Fruit fly (Drosophila melanogaster) whole organism, embryonic: Measurements from ENCODE around the gene CG5910.

Experiments used
- Abd-B ChIP-seq: fragments of 200-800 bp; sonication (Bioruptor generic); optimal IDR thresholded peaks from 2 replicates; lab custom pipeline; 2018; ENCODE audit warnings: missing biosample characterization, mild to moderate bottlenecking, missing genetic modification characterization, moderate library complexity
- B-H2 ChIP-seq: fragments of 200-800 bp; sonication (Bioruptor generic); optimal IDR thresholded peaks from 2 replicates; lab custom pipeline; 2018; ENCODE audit warnings: missing biosample characterization, mild to moderate bottlenecking, missing genetic modification characterization
- CG11723 ChIP-seq: fragments of 200-800 bp; sonication (Bioruptor generic); optimal IDR thresholded peaks from 2 replicates; lab custom pipeline; 2017; ENCODE audit warnings: missing biosample characterization, mild to moderate bottlenecking, missing genetic modification characterization
- CG13287 ChIP-seq: fragments of 200-800 bp; sonication (Bioruptor generic); IDR thresholded peaks from 2 replicates; pipeline ENCODE4 v1.3.6; 2022; ENCODE audit warnings: missing biosample characterization, missing genetic modification characterization; ENCODE audit not compliant: partially characterized antibody
- CG13775 ChIP-seq: fragments of 200-800 bp; sonication (Bioruptor generic); optimal IDR thresholded peaks from 3 replicates; lab custom pipeline; 2017; ENCODE audit warnings: missing biosample characterization, mild to moderate bottlenecking, missing genetic modification characterization
- CG14014 ChIP-seq: fragments of 200-800 bp; sonication (Bioruptor generic); IDR thresholded peaks from 2 replicates; pipeline ENCODE4 v1.3.6; 2022; ENCODE audit warnings: missing biosample characterization, missing genetic modification characterization
- CG15269 ChIP-seq: fragments of 200-800 bp; sonication (Bioruptor generic); optimal IDR thresholded peaks from 2 replicates; lab custom pipeline; 2018; ENCODE audit warnings: missing biosample characterization, mild to moderate bottlenecking, missing genetic modification characterization, moderate library complexity
- CG16863 ChIP-seq: fragments of 200-800 bp; sonication (Bioruptor generic); optimal IDR thresholded peaks from 3 replicates; lab custom pipeline; 2016; ENCODE audit warnings: missing biosample characterization, missing genetic modification characterization
- CG17829 ChIP-seq: fragments of 200-800 bp; optimal IDR thresholded peaks from 2 replicates; lab custom pipeline; 2019; ENCODE audit warnings: missing biosample characterization, mild to moderate bottlenecking, missing genetic modification characterization, moderate library complexity
- CG18619 ChIP-seq: fragments of 200-800 bp; sonication (Bioruptor generic); optimal IDR thresholded peaks from 3 replicates; lab custom pipeline; 2017; ENCODE audit warnings: missing biosample characterization, mild to moderate bottlenecking, missing genetic modification characterization
- CG2199 ChIP-seq: fragments of 200-800 bp; sonication (Bioruptor generic); IDR thresholded peaks from 3 replicates; pipeline ENCODE4 v1.3.6; 2022; ENCODE audit warnings: missing biosample characterization, missing genetic modification characterization
- CG2712 ChIP-seq: fragments of 200-800 bp; optimal IDR thresholded peaks from 3 replicates; lab custom pipeline; 2019; ENCODE audit warnings: missing biosample characterization, mild to moderate bottlenecking, missing genetic modification characterization, moderate library complexity
- CG31388 ChIP-seq: fragments of 200-800 bp; sonication (Bioruptor generic); optimal IDR thresholded peaks from 2 replicates; lab custom pipeline; 2016; ENCODE audit warnings: missing biosample characterization, missing genetic modification characterization
- CG32767 ChIP-seq: fragments of 200-800 bp; sonication (Bioruptor generic); IDR thresholded peaks from 2 replicates; pipeline ENCODE4 v1.3.6; 2022; ENCODE audit warnings: missing biosample characterization, missing genetic modification characterization
- CG43689 ChIP-seq: fragments of 200-800 bp; sonication (Bioruptor generic); IDR thresholded peaks from 2 replicates; pipeline ENCODE4 v1.3.6; 2022; ENCODE audit warnings: missing biosample characterization, missing genetic modification characterization
- CG5245 ChIP-seq: fragments of 200-800 bp; sonication (Bioruptor generic); optimal IDR thresholded peaks from 3 replicates; lab custom pipeline; 2016; ENCODE audit warnings: missing biosample characterization, missing genetic modification characterization
- CG6254 ChIP-seq: fragments of 200-800 bp; sonication (Bioruptor generic); optimal IDR thresholded peaks from 3 replicates; lab custom pipeline; 2017; ENCODE audit warnings: mild to moderate bottlenecking, missing biosample characterization, missing genetic modification reagents, missing genetic modification characterization
- CG7372 ChIP-seq: fragments of 200-800 bp; sonication (Bioruptor generic); IDR thresholded peaks from 2 replicates; pipeline ENCODE4 v1.3.6; 2022; ENCODE audit warnings: missing biosample characterization, missing genetic modification characterization
- CG7745 ChIP-seq: fragments of 200-800 bp; sonication (Bioruptor generic); optimal IDR thresholded peaks from 2 replicates; lab custom pipeline; 2018; ENCODE audit warnings: missing biosample characterization, mild to moderate bottlenecking, missing genetic modification characterization, moderate library complexity
- CG7786 ChIP-seq: fragments of 200-800 bp; sonication (Bioruptor generic); optimal IDR thresholded peaks from 2 replicates; lab custom pipeline; 2016; ENCODE audit warnings: missing biosample characterization, missing genetic modification characterization
- CG8089 ChIP-seq: fragments of 200-800 bp; sonication (Bioruptor generic); optimal IDR thresholded peaks from 3 replicates; lab custom pipeline; 2016; ENCODE audit warnings: missing biosample characterization, missing genetic modification characterization
- CG8290 ChIP-seq, 3 experiments: fragments of 200-800 bp; sonication (Bioruptor generic); optimal IDR thresholded peaks; 2 replicates each; lab custom pipeline; 2016 to 2019; ENCODE audit warnings: missing biosample characterization in 3 of 3, missing genetic modification characterization in 3 of 3, mild to moderate bottlenecking in 2 of 3, moderate library complexity in 1 of 3
- CG8924 ChIP-seq: fragments of 200-800 bp; optimal IDR thresholded peaks from 3 replicates; lab custom pipeline; 2019; ENCODE audit warnings: missing biosample characterization, mild to moderate bottlenecking, missing genetic modification characterization, moderate library complexity
- Doc3 ChIP-seq: fragments of 200-800 bp; sonication (Bioruptor generic); IDR thresholded peaks from 3 replicates; pipeline ENCODE4 v1.3.6; 2022; ENCODE audit warnings: missing biosample characterization, missing genetic modification characterization; ENCODE audit not compliant: partially characterized antibody
- HHEX ChIP-seq: fragments of 200-800 bp; sonication (Bioruptor generic); optimal IDR thresholded peaks from 3 replicates; lab custom pipeline; 2017; ENCODE audit warnings: missing biosample characterization, mild to moderate bottlenecking, missing genetic modification characterization, missing genetic modification reagents
- Hr51 ChIP-seq, 2 experiments: fragments of 200-800 bp; sonication (Bioruptor generic); optimal IDR thresholded peaks; 2 replicates in 1 of 2; 3 replicates in 1 of 2; lab custom pipeline; 2016 to 2018; ENCODE audit warnings: missing biosample characterization in 2 of 2, missing genetic modification characterization in 2 of 2, mild to moderate bottlenecking in 1 of 2, moderate library complexity in 1 of 2
- Lpt ChIP-seq: fragments of >200 bp; optimal IDR thresholded peaks from 2 replicates; lab custom pipeline; 2018; ENCODE audit warnings: missing biosample characterization, missing genetic modification characterization
- MESR4 ChIP-seq: fragments of 200-800 bp; sonication (Bioruptor generic); optimal IDR thresholded peaks from 2 replicates; lab custom pipeline; 2018; ENCODE audit warnings: missing biosample characterization, mild to moderate bottlenecking, missing genetic modification characterization, moderate library complexity
- Meics ChIP-seq: fragments of 200-800 bp; sonication (Bioruptor generic); optimal IDR thresholded peaks from 2 replicates; lab custom pipeline; 2017; ENCODE audit warnings: missing biosample characterization, mild to moderate bottlenecking, missing genetic modification characterization
- Myb ChIP-seq: fragments of 200-800 bp; sonication (Bioruptor generic); optimal IDR thresholded peaks from 2 replicates; lab custom pipeline; 2016; ENCODE audit warnings: missing biosample characterization, missing genetic modification characterization
- NFAT ChIP-seq: fragments of 200-800 bp; sonication (Bioruptor generic); IDR thresholded peaks from 2 replicates; pipeline ENCODE4 v1.3.6; 2022; ENCODE audit warnings: missing biosample characterization, missing genetic modification characterization
- Side ChIP-seq: fragments of 200-800 bp; sonication (Bioruptor generic); optimal IDR thresholded peaks from 2 replicates; lab custom pipeline; 2016; ENCODE audit warnings: missing biosample characterization, missing genetic modification characterization
- Sry-β ChIP-seq: fragments of 200-800 bp; sonication (Bioruptor generic); optimal IDR thresholded peaks from 2 replicates; lab custom pipeline; 2018; ENCODE audit warnings: missing biosample characterization, mild to moderate bottlenecking, missing genetic modification characterization, moderate library complexity
- Xbp1 ChIP-seq: fragments of 200-800 bp; sonication (Bioruptor generic); optimal IDR thresholded peaks from 3 replicates; lab custom pipeline; 2016; ENCODE audit warnings: missing biosample characterization, mild to moderate bottlenecking, missing genetic modification characterization
- amos ChIP-seq: fragments of 200-800 bp; sonication (Bioruptor generic); IDR thresholded peaks from 2 replicates; pipeline ENCODE4 v1.3.6; 2022; ENCODE audit warnings: missing biosample characterization, missing genetic modification characterization; ENCODE audit not compliant: partially characterized antibody
- bigmax ChIP-seq: fragments of 200-800 bp; sonication (Bioruptor generic); optimal IDR thresholded peaks from 2 replicates; lab custom pipeline; 2018; ENCODE audit warnings: missing biosample characterization, mild to moderate bottlenecking, missing genetic modification characterization
- caup ChIP-seq: fragments of 200-800 bp; sonication (Bioruptor generic); optimal IDR thresholded peaks from 3 replicates; lab custom pipeline; 2017; ENCODE audit warnings: missing biosample characterization, mild to moderate bottlenecking, missing genetic modification characterization, moderate library complexity; ENCODE audit not compliant: severe bottlenecking
- corto ChIP-seq: fragments of 200-800 bp; sonication (Bioruptor generic); optimal IDR thresholded peaks from 2 replicates; lab custom pipeline; 2016; ENCODE audit warnings: missing biosample characterization, mild to moderate bottlenecking, missing genetic modification characterization, moderate library complexity
- dmrt99B ChIP-seq: fragments of 200-800 bp; sonication (Bioruptor generic); optimal IDR thresholded peaks from 2 replicates; lab custom pipeline; 2018; ENCODE audit warnings: missing biosample characterization, mild to moderate bottlenecking, missing genetic modification characterization, moderate library complexity
- eyg ChIP-seq: fragments of 200-800 bp; sonication (Bioruptor generic); optimal IDR thresholded peaks from 3 replicates; lab custom pipeline; 2016; ENCODE audit warnings: missing biosample characterization, missing genetic modification characterization
- gem ChIP-seq: fragments of 200-800 bp; sonication (Bioruptor generic); optimal IDR thresholded peaks from 2 replicates; lab custom pipeline; 2019; ENCODE audit warnings: missing biosample characterization, mild to moderate bottlenecking, missing genetic modification characterization, moderate library complexity
- gfzf ChIP-seq: fragments of 200-800 bp; sonication (Bioruptor generic); optimal IDR thresholded peaks from 2 replicates; lab custom pipeline; 2016; ENCODE audit warnings: missing biosample characterization, mild to moderate bottlenecking, missing genetic modification characterization, moderate library complexity
- hkb ChIP-seq, 2 experiments: fragments of 200-800 bp in 1 of 2; fragments of >200 bp in 1 of 2; sonication (Bioruptor generic) in 1 of 2; IDR thresholded peaks in 1 of 2; optimal IDR thresholded peaks in 1 of 2; 2 replicates each; pipeline versions ENCODE4 v1.3.6 to Lab custom; 2017 to 2022; ENCODE audit warnings: missing biosample characterization in 1 of 2, missing genetic modification characterization in 1 of 2
- pfk ChIP-seq: fragments of 200-800 bp; sonication (Bioruptor generic); optimal IDR thresholded peaks from 2 replicates; lab custom pipeline; 2018; ENCODE audit warnings: missing biosample characterization, mild to moderate bottlenecking, missing genetic modification characterization, moderate library complexity
- row ChIP-seq: fragments of 200-800 bp; sonication (Bioruptor generic); IDR thresholded peaks from 3 replicates; pipeline ENCODE4 v1.3.6; 2022; ENCODE audit warnings: missing biosample characterization, missing genetic modification characterization
- sens ChIP-seq: fragments of 200-800 bp; sonication (Bioruptor generic); peaks from one replicate; lab custom pipeline; 2016; ENCODE audit warnings: missing biosample characterization, missing genetic modification characterization
- sim ChIP-seq: fragments of 200-800 bp; sonication (Bioruptor generic); IDR thresholded peaks from 2 replicates; pipeline ENCODE4 v1.3.6; 2022; ENCODE audit warnings: missing biosample characterization, missing genetic modification characterization
- trem ChIP-seq: fragments of 200-800 bp; optimal IDR thresholded peaks from 3 replicates; lab custom pipeline; 2019; ENCODE audit warnings: missing biosample characterization, mild to moderate bottlenecking, missing genetic modification characterization, moderate library complexity

CG5910 gene

dm6 chr3L:20494262-20494601 is 52.0 kb downstream of the CG5910 start (continued):
- TF ChIP-seq Hr51 (GFP tag; optimal IDR thresholded peaks at IDR 0.05; lab: Kevin White, UChicago) (peak in 1 of 2 experiments; percentile 36), CG7745 (no peak), eyg (GFP tag; lab: Kevin White, UChicago) (no peak), CG17829 (tag; lab: Kevin White, UChicago) (peak; percentile 16), CG8924 (tag; lab: Kevin White, UChicago) (peak; percentile 30), Lpt (GFP tag; lab: Kevin White, UChicago) (no peak), CG2199 (GFP tag; lab: Robert Waterston, UW) (no peak), trem (tag; lab: Kevin White, UChicago) (peak; percentile 6), Meics (GFP tag; lab: Kevin White, UChicago) (peak; percentile 48), Xbp1 (peak; percentile 9), CG13287 (GFP tag; lab: Robert Waterston, UW) (no peak), CG13775 (GFP tag; lab: Kevin White, UChicago) (peak; percentile 8), CG7786 (GFP tag; lab: Kevin White, UChicago) (peak; percentile 3), Sry-β (GFP tag; lab: Kevin White, UChicago) (no peak), CG6254 (no peak), bigmax (GFP tag; lab: Kevin White, UChicago) (no peak), corto (GFP tag; lab: Kevin White, UChicago) (no peak), caup (GFP tag; lab: Kevin White, UChicago) (peak; percentile 22), Doc3 (GFP tag; lab: Robert Waterston, UW) (no peak), CG31388 (GFP tag; lab: Kevin White, UChicago) (no peak), sim (GFP tag; lab: Robert Waterston, UW) (no peak), CG11723 (GFP tag; lab: Kevin White, UChicago) (no peak), CG2712 (peak; percentile 32), MESR4 (GFP tag; lab: Kevin White, UChicago) (no peak), HHEX (GFP tag; lab: Kevin White, UChicago) (no peak), CG16863 (no peak), CG5245 (no peak), pfk (GFP tag; lab: Kevin White, UChicago) (no peak), dmrt99B (peak; percentile 54), CG8089 (GFP tag; lab: Kevin White, UChicago) (no peak), CG18619 (GFP tag; lab: Kevin White, UChicago) (peak; percentile 28), CG15269 (tag; lab: Kevin White, UChicago) (peak; percentile 43), gem (tag; lab: Kevin White, UChicago) (peak; percentile 65), row (peak; percentile 46)

DNA sequence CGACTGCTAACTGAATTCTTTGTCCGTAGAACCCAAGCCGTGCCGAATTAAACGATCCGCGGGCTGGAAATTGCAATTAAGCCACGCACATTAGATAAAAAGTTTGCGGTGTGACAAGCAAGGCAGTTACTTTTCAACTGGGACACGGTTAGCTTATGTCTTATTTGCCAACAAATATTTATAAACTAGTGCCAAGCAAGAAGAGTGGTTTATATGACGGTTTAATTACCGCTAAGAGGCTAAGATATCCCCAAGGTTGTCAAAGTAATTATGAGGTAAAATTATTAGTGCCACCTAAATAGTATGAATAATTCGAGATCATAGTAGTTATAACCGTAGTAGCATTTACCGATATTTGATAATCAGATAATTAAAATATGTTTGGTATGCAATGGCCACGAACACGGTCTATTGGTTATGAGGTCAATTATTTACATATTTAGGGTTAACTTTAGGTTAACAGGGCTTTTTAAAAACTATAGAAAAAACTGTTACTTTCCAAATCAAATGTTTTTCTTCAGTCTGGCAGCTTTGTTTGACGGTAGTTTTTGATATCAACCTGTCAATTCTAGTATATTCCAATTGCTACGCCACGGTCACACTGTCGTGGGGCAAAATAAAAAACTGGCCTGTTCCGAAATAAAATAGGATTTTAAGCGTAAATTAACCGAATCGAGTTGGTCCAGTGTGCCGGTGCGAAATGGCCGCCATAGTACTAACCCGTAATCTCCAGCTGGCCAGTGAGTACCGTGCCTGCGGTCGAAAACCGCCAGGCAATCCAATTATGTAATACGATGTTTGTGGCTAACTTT is 52.8 kb downstream of the CG5910 start, which contains the start of gene ZnT77C:
ZnT77C (minus strand) TSS at position 142 of the 812 bp plus-strand sequence.
- no peak for TF ChIP-seq hkb (optimal IDR thresholded peaks at IDR 0.05; lab: Kevin White, UChicago)
- no peak for TF ChIP-seq hkb (GFP tag; IDR thresholded peaks at IDR 0.05; lab: Robert Waterston, UW)
- peak; percentile 70 for TF ChIP-seq sens (GFP tag; lab: Kevin White, UChicago)
- no peak for TF ChIP-seq CG32767 (GFP tag; lab: Robert Waterston, UW)
- TF ChIP-seq CG16863: no peak
- TF ChIP-seq Abd-B (GFP tag; lab: Kevin White, UChicago): peak; percentile 2
- TF ChIP-seq B-H2 (GFP tag; lab: Kevin White, UChicago): peak; percentile 25
- TF ChIP-seq CG13287 (GFP tag; lab: Robert Waterston, UW): peak; percentile 26; the same call in 1 of the 2 replicates
- no peak for TF ChIP-seq Doc3 (GFP tag; lab: Robert Waterston, UW)
- TF ChIP-seq NFAT (GFP tag; lab: Robert Waterston, UW): no peak
- TF ChIP-seq CG14014 (GFP tag; lab: Robert Waterston, UW): no peak
- peak; percentile 98 for TF ChIP-seq Myb (GFP tag; lab: Kevin White, UChicago)
- no peak for TF ChIP-seq CG43689 (GFP tag; lab: Robert Waterston, UW)
- peak; percentile 84 for TF ChIP-seq gfzf (GFP tag; lab: Kevin White, UChicago)
- no peak for TF ChIP-seq CG8290 (GFP tag; optimal IDR thresholded peaks at IDR 0.05; lab: Kevin White, UChicago)
- peak in 1 of 2 experiments; percentile 47 for TF ChIP-seq CG8290 (tag; optimal IDR thresholded peaks at IDR 0.05; lab: Kevin White, UChicago)
- no peak for TF ChIP-seq CG7372 (GFP tag; lab: Robert Waterston, UW)
- TF ChIP-seq Side (GFP tag; lab: Kevin White, UChicago): no peak
- TF ChIP-seq amos: peak; percentile 25; the same call in 1 of the 2 replicates
